Worm (Caenorhabditis elegans): ENCODE measurements around the gene try-5.

DNA sequence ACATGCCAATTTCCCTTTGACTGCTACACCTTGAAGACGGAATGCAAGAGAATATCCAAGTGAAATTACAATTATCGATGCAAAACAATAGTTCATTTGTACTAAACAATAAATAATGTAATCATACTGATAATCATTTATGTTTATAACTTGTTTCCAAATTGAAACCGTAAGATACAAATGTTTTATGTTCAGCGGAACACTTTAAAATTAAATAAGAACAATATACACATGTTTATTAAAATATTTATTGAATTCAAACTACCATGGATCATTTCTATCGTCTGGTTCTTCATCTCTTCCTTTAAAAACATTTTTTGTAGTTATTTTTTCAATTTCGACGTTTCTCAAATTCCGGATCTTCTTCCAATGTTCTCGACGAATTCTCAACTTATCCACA, 8.5 kb downstream of the try-5 start, which contains the start of gene ttr-40:
- TF ChIP-seq ama-1 (optimal IDR thresholded peaks at IDR 0.05) (no peak), pes-1 (GFP tag; IDR thresholded peaks at IDR 0.05) (no peak), tra-4 (tag; optimal IDR thresholded peaks at IDR 0.05) (no peak), tbx-37 (GFP tag; conservative IDR thresholded peaks at IDR 0.05) (no peak)

All from whole organism, early embryonic.